Worm (Caenorhabditis elegans): ENCODE results near the gene sucg-1.
A peak's percentile ranks its signal among the peaks of the same experiment; 100 is the strongest.

sucg-1 gene

ce11 chrIV:7726325-7726724, 2.4 kb upstream of the sucg-1 start, which contains the start of gene C50F7.5:
Gene C50F7.5 (plus strand): TSS chrIV:7726719.
- no peak for TF ChIP-seq ceh-2 (tag; optimal IDR thresholded peaks at IDR 0.05)
- no peak for TF ChIP-seq pqm-1 (tag; optimal IDR thresholded peaks at IDR 0.05)
- no peak for TF ChIP-seq Y22D7AL.16 (tag; optimal IDR thresholded peaks at IDR 0.05)
- no peak for TF ChIP-seq F13H6.1 (tag; optimal IDR thresholded peaks at IDR 0.05)
- TF ChIP-seq fkh-10 (GFP tag; optimal IDR thresholded peaks at IDR 0.05): no peak
- TF ChIP-seq fax-1 (tag; optimal IDR thresholded peaks at IDR 0.05): no peak
- TF ChIP-seq ceh-19 (GFP tag; optimal IDR thresholded peaks at IDR 0.05): no peak
- no peak for TF ChIP-seq C08G9.2 (tag; optimal IDR thresholded peaks at IDR 0.05)
- TF ChIP-seq lin-11 (tag; optimal IDR thresholded peaks at IDR 0.05): no peak
- TF ChIP-seq dve-1 (tag; optimal IDR thresholded peaks at IDR 0.05): no peak
- no peak for TF ChIP-seq nhr-232 (tag; optimal IDR thresholded peaks at IDR 0.05)
- TF ChIP-seq mec-3 (tag; optimal IDR thresholded peaks at IDR 0.05; ENCODE audit: borderline replicate concordance): no peak
- TF ChIP-seq pha-4 (tag; optimal IDR thresholded peaks at IDR 0.05): no peak
- TF ChIP-seq che-1 (tag; optimal IDR thresholded peaks at IDR 0.05): no peak
- TF ChIP-seq sox-4 (tag; optimal IDR thresholded peaks at IDR 0.05): no peak
- TF ChIP-seq ttx-3 (tag; optimal IDR thresholded peaks at IDR 0.05): no peak
- TF ChIP-seq ztf-16 (tag; optimal IDR thresholded peaks at IDR 0.05): no peak
- TF ChIP-seq ceh-14 (tag; optimal IDR thresholded peaks at IDR 0.05): no peak
- TF ChIP-seq ceh-6 (GFP tag; optimal IDR thresholded peaks at IDR 0.05): no peak
- no peak for TF ChIP-seq eyg-1 (tag; optimal IDR thresholded peaks at IDR 0.05)

- TF ChIP-seq pqm-1 (tag; optimal IDR thresholded peaks at IDR 0.05): no peak
- TF ChIP-seq ets-4 (tag; optimal IDR thresholded peaks at IDR 0.05): no peak
- no peak for TF ChIP-seq pat-9 (tag; optimal IDR thresholded peaks at IDR 0.05)
- peak; percentile 21 for TF ChIP-seq hlh-6 (tag; optimal IDR thresholded peaks at IDR 0.05)
- TF ChIP-seq hlh-30 (tag; optimal IDR thresholded peaks at IDR 0.05; ENCODE audit: insufficient read depth): no peak
These were observed 1.5 kb upstream of the sucg-1 start for ce11 chrIV:7727258-7727657.

ce11 chrIV:7731960-7732359, 3.2 kb downstream of the sucg-1 start, which contains the start of the genes C50F7.9 and C50F7.3:
Gene C50F7.9 (minus strand): TSS chrIV:7732060.
Gene C50F7.3 (plus strand): TSS chrIV:7732329.
- TF ChIP-seq elt-4 (tag; optimal IDR thresholded peaks at IDR 0.05) (no peak), ref-2 (tag; optimal IDR thresholded peaks at IDR 0.05) (no peak), C08G9.2 (tag; optimal IDR thresholded peaks at IDR 0.05) (no peak), hlh-8 (tag; optimal IDR thresholded peaks at IDR 0.05) (no peak), eyg-1 (tag; optimal IDR thresholded peaks at IDR 0.05) (no peak), nhr-11 (tag; optimal IDR thresholded peaks at IDR 0.05) (no peak), ttx-3 (tag; optimal IDR thresholded peaks at IDR 0.05) (no peak), hlh-30 (tag; optimal IDR thresholded peaks at IDR 0.05; ENCODE audit: insufficient read depth) (no peak), ceh-19 (GFP tag; optimal IDR thresholded peaks at IDR 0.05) (no peak), sdc-2 (tag; optimal IDR thresholded peaks at IDR 0.05) (no peak)

ce11 chrIV:7734173-7734572, 5.5 kb downstream of the sucg-1 start:
- no peak for TF ChIP-seq Y22D7AL.16 (tag; optimal IDR thresholded peaks at IDR 0.05)
- no peak for TF ChIP-seq pha-2 (tag; optimal IDR thresholded peaks at IDR 0.05)
- no peak for TF ChIP-seq sox-4 (tag; optimal IDR thresholded peaks at IDR 0.05)
- TF ChIP-seq elt-2 (tag; optimal IDR thresholded peaks at IDR 0.05): peak; percentile 36
- no peak for TF ChIP-seq hlh-6 (tag; optimal IDR thresholded peaks at IDR 0.05)

- TF ChIP-seq ttx-3 (tag; optimal IDR thresholded peaks at IDR 0.05) (no peak), hlh-13 (GFP tag; optimal IDR thresholded peaks at IDR 0.05) (no peak), unc-86 (tag; optimal IDR thresholded peaks at IDR 0.05) (no peak)
These were observed 5.9 kb downstream of the sucg-1 start, which contains the start of gene clx-1 for ce11 chrIV:7734619-7735018. Gene clx-1 (plus strand): TSS chrIV:7734648.

ce11 chrIV:7736616-7737015, 7.9 kb downstream of the sucg-1 start:
- TF ChIP-seq dve-1 (tag; optimal IDR thresholded peaks at IDR 0.05) (no peak), unc-42 (tag; optimal IDR thresholded peaks at IDR 0.05) (no peak), zip-5 (tag; optimal IDR thresholded peaks at IDR 0.05) (no peak), unc-3 (GFP tag; conservative IDR thresholded peaks at IDR 0.05) (no peak), unc-3 (tag; optimal IDR thresholded peaks at IDR 0.05) (peak; percentile 2)
